Worm (Caenorhabditis elegans): ENCODE data around the gene F31A3.5.

Gene F31A3.5

ce11 chrX:17610406-17610981 lies 47.1 kb upstream of the F31A3.5 start:
- TF ChIP-seq efl-1 (GFP tag; optimal IDR thresholded peaks at IDR 0.05) (peak; percentile 20), F57C9.4 (tag; optimal IDR thresholded peaks at IDR 0.05) (no peak), lin-35 (GFP tag; optimal IDR thresholded peaks at IDR 0.05) (peak in 1 of 3 experiments; percentile 68), ceh-27 (GFP tag; optimal IDR thresholded peaks at IDR 0.05) (peak; percentile 27), lin-40 (tag; optimal IDR thresholded peaks at IDR 0.05) (peak; percentile 44), ztf-18 (tag; optimal IDR thresholded peaks at IDR 0.05) (peak; percentile 89), pha-4 (tag; optimal IDR thresholded peaks at IDR 0.05) (no peak), dpl-1 (GFP tag; optimal IDR thresholded peaks at IDR 0.05) (peak; percentile 15), snpc-3.4 (tag; optimal IDR thresholded peaks at IDR 0.05) (no peak), madf-8 (GFP tag; conservative IDR thresholded peaks at IDR 0.05) (no peak), T26A5.8 (tag; optimal IDR thresholded peaks at IDR 0.05) (no peak), nhr-80 (tag; optimal IDR thresholded peaks at IDR 0.05) (peak; percentile 15), ekl-4 (GFP tag; IDR thresholded peaks at IDR 0.05) (no peak), akir-1 (GFP tag; optimal IDR thresholded peaks at IDR 0.05) (no peak), let-526 (GFP tag; IDR thresholded peaks at IDR 0.05) (peak; percentile 63; the same call in 1 of the 2 replicates), hmg-1.2 (GFP tag; IDR thresholded peaks at IDR 0.05) (no peak), unc-62 (GFP tag; optimal IDR thresholded peaks at IDR 0.05) (peak; percentile 35), attf-5 (GFP tag; optimal IDR thresholded peaks at IDR 0.05) (peak; percentile 11), ccch-3 (GFP tag; optimal IDR thresholded peaks at IDR 0.05) (no peak), K12H6.12 (tag; optimal IDR thresholded peaks at IDR 0.05) (peak; percentile 25), rcor-1 (GFP tag; IDR thresholded peaks at IDR 0.05) (no peak)

- TF ChIP-seq somi-1 (GFP tag; optimal IDR thresholded peaks at IDR 0.05) (no peak), lir-1 (GFP tag; conservative IDR thresholded peaks at IDR 0.05) (no peak), mxl-1 (tag; optimal IDR thresholded peaks at IDR 0.05) (no peak), madf-8 (GFP tag; conservative IDR thresholded peaks at IDR 0.05) (no peak), hmg-20 (GFP tag; IDR thresholded peaks at IDR 0.05) (no peak), xnd-1 (tag; optimal IDR thresholded peaks at IDR 0.05) (no peak), dpl-1 (GFP tag; optimal IDR thresholded peaks at IDR 0.05) (no peak), F22D6.2 (tag; optimal IDR thresholded peaks at IDR 0.05) (no peak), nhr-80 (tag; optimal IDR thresholded peaks at IDR 0.05) (no peak), pha-4 (tag; optimal IDR thresholded peaks at IDR 0.05) (no peak), zfh-2 (GFP tag; conservative IDR thresholded peaks at IDR 0.05) (no peak)
These were observed 46.5 kb upstream of the F31A3.5 start, which contains the start of gene C16H3.3 for ce11 chrX:17609948-17610347. C16H3.3 (minus strand) TSS chrX:17610048.

- TF ChIP-seq dox-1 (GFP tag; IDR thresholded peaks at IDR 0.05) (0 out of 2 replicates have a peak, but pooled peaks have one; percentile 23), D2030.7 (GFP tag; IDR thresholded peaks at IDR 0.05) (no peak), nhr-80 (tag; optimal IDR thresholded peaks at IDR 0.05) (peak; percentile 73), nhr-179 (tag; optimal IDR thresholded peaks at IDR 0.05) (no peak)
These were observed 37.9 kb upstream of the F31A3.5 start for ce11 chrX:17601345-17601744.

ce11 chrX:17600139-17600538 lies 36.7 kb upstream of the F31A3.5 start, which contains the start of gene lec-9:
lec-9 (plus strand) TSS chrX:17600487.
- TF ChIP-seq lin-26 (GFP tag; IDR thresholded peaks at IDR 0.05), result no peak
- TF ChIP-seq egl-18 (GFP tag; IDR thresholded peaks at IDR 0.05), result no peak
- peak; percentile 74 for TF ChIP-seq pha-4 (tag; optimal IDR thresholded peaks at IDR 0.05)
- TF ChIP-seq bed-1 (GFP tag; IDR thresholded peaks at IDR 0.05), result no peak
- TF ChIP-seq ets-4 (GFP tag; optimal IDR thresholded peaks at IDR 0.05), result peak; percentile 17
- TF ChIP-seq lin-35 (GFP tag; optimal IDR thresholded peaks at IDR 0.05), result no peak
- TF ChIP-seq ztf-22 (GFP tag; optimal IDR thresholded peaks at IDR 0.05), result peak; percentile 20
- peak; percentile 50 for TF ChIP-seq atf-7 (tag; optimal IDR thresholded peaks at IDR 0.05)
- no peak for TF ChIP-seq F22D6.2 (tag; optimal IDR thresholded peaks at IDR 0.05)
- TF ChIP-seq ztf-3 (GFP tag; optimal IDR thresholded peaks at IDR 0.05), result no peak
- TF ChIP-seq somi-1 (GFP tag; optimal IDR thresholded peaks at IDR 0.05), result no peak
- peak; percentile 63 to 74 for TF ChIP-seq let-607 (tag; optimal IDR thresholded peaks at IDR 0.05)
- TF ChIP-seq nhr-80 (tag; optimal IDR thresholded peaks at IDR 0.05), result peak; percentile 85

Data from whole organism, young adult.